Worm (Caenorhabditis elegans): ENCODE data around the gene B0432.11.

- TF ChIP-seq W03F9.2 (tag; optimal IDR thresholded peaks at IDR 0.05) (no peak), him-1 (tag; optimal IDR thresholded peaks at IDR 0.05) (no peak), dao-5 (tag; optimal IDR thresholded peaks at IDR 0.05) (no peak)
These were observed 5.8 kb downstream of the B0432.11 start, which contains the start of gene mrpl-41 for ce11 chrII:288705-289205.

All from whole organism, L4/young adult.